Fruit fly (Drosophila melanogaster) whole organism, embryonic: ENCODE results near the gene r-l.
A peak's percentile ranks its signal among the peaks of the same experiment; 100 is the strongest.

Experiments
- Atf3 ChIP-seq: fragments of 200-800 bp; sonication (Bioruptor generic); optimal IDR thresholded peaks from 3 replicates; lab custom pipeline; 2016; ENCODE audit warnings: missing biosample characterization, missing genetic modification characterization
- B-H1 ChIP-seq: fragments of 200-800 bp; sonication (Bioruptor generic); IDR thresholded peaks from 3 replicates; pipeline ENCODE4 v1.3.6; 2022; ENCODE audit warnings: missing biosample characterization, missing genetic modification characterization
- CG1024 ChIP-seq: fragments of 200-800 bp; sonication (Bioruptor generic); IDR thresholded peaks from 2 replicates; pipeline ENCODE4 v1.3.6; 2022; ENCODE audit warnings: missing biosample characterization, missing genetic modification characterization
- CG12236 ChIP-seq: fragments of 200-800 bp; sonication (Bioruptor generic); optimal IDR thresholded peaks from 2 replicates; lab custom pipeline; 2016; ENCODE audit warnings: missing biosample characterization, missing genetic modification characterization
- CG14965 ChIP-seq: fragments of 200-800 bp; sonication (Bioruptor generic); optimal IDR thresholded peaks from 2 replicates; lab custom pipeline; 2016; ENCODE audit warnings: missing biosample characterization, missing genetic modification characterization, borderline replicate concordance
- CG15011 ChIP-seq: fragments of 200-800 bp; sonication (Bioruptor generic); optimal IDR thresholded peaks from 3 replicates; lab custom pipeline; 2018; ENCODE audit warnings: missing biosample characterization, mild to moderate bottlenecking, missing genetic modification characterization
- CG1602 ChIP-seq: fragments of 200-800 bp; sonication (Bioruptor generic); optimal IDR thresholded peaks from 3 replicates; lab custom pipeline; 2016; ENCODE audit warnings: missing biosample characterization, missing genetic modification characterization
- CG16779 ChIP-seq: fragments of 200-800 bp; sonication (Bioruptor generic); IDR thresholded peaks from 2 replicates; pipeline ENCODE4 v1.3.6; 2022; ENCODE audit warnings: missing biosample characterization, missing genetic modification characterization
- CG1792 ChIP-seq: fragments of 200-800 bp; sonication (Bioruptor generic); optimal IDR thresholded peaks from 2 replicates; lab custom pipeline; 2016; ENCODE audit warnings: missing biosample characterization, missing genetic modification characterization
- CG2875 ChIP-seq: fragments of 200-800 bp; sonication (Bioruptor generic); optimal IDR thresholded peaks from 2 replicates; lab custom pipeline; 2017; ENCODE audit warnings: missing biosample characterization, mild to moderate bottlenecking, missing genetic modification characterization, missing genetic modification reagents
- CG3065 ChIP-seq: fragments of 200-800 bp; sonication (Bioruptor generic); optimal IDR thresholded peaks from 2 replicates; lab custom pipeline; 2016; ENCODE audit warnings: missing biosample characterization, missing genetic modification characterization
- CG32532 ChIP-seq: fragments of 200-800 bp; sonication (Bioruptor generic); IDR thresholded peaks from 2 replicates; pipeline ENCODE4 v1.3.6; 2022; ENCODE audit warnings: missing biosample characterization, missing genetic modification characterization
- CG3281 ChIP-seq: fragments of 200-800 bp; sonication (Bioruptor generic); optimal IDR thresholded peaks from 3 replicates; lab custom pipeline; 2017; ENCODE audit warnings: missing biosample characterization, mild to moderate bottlenecking, missing genetic modification characterization
- CG34422 ChIP-seq: fragments of 200-800 bp; sonication (Bioruptor generic); IDR thresholded peaks from 3 replicates; pipeline ENCODE4 v1.3.6; 2022; ENCODE audit warnings: missing biosample characterization, missing genetic modification characterization
- CG3995 ChIP-seq: fragments of 200-800 bp; sonication (Bioruptor generic); optimal IDR thresholded peaks from 3 replicates; lab custom pipeline; 2016; ENCODE audit warnings: missing biosample characterization, missing genetic modification characterization
- CG7987 ChIP-seq: fragments of 200-800 bp; sonication (Bioruptor generic); optimal IDR thresholded peaks from 2 replicates; lab custom pipeline; 2018; ENCODE audit warnings: missing biosample characterization, mild to moderate bottlenecking, missing genetic modification characterization, moderate library complexity
- CG8478 ChIP-seq: fragments of >200 bp; optimal IDR thresholded peaks from 2 replicates; lab custom pipeline; 2018
- CG8924 ChIP-seq: fragments of 200-800 bp; optimal IDR thresholded peaks from 3 replicates; lab custom pipeline; 2019; ENCODE audit warnings: missing biosample characterization, mild to moderate bottlenecking, missing genetic modification characterization, moderate library complexity
- CkIIα-i1 ChIP-seq: fragments of 200-800 bp; sonication (Bioruptor generic); IDR thresholded peaks from 2 replicates; pipeline ENCODE4 v1.3.6; 2022; ENCODE audit warnings: missing biosample characterization, missing genetic modification characterization
- D ChIP-seq, 2 experiments: fragments of 200-800 bp in 1 of 2; fragments of >200 bp in 1 of 2; sonication (Bioruptor generic) in 1 of 2; optimal IDR thresholded peaks; 2 replicates in 1 of 2; 3 replicates in 1 of 2; lab custom pipeline; 2017; ENCODE audit warnings: mild to moderate bottlenecking in 1 of 2, missing biosample characterization in 1 of 2, missing genetic modification characterization in 1 of 2, missing genetic modification reagents in 1 of 2
- Deaf1 ChIP-seq: fragments of 200-800 bp; optimal IDR thresholded peaks from 3 replicates; lab custom pipeline; 2019; ENCODE audit warnings: missing biosample characterization, mild to moderate bottlenecking, missing genetic modification characterization, moderate library complexity
- Dp ChIP-seq: fragments of 200-800 bp; sonication (Bioruptor generic); optimal IDR thresholded peaks from 2 replicates; lab custom pipeline; 2018; ENCODE audit warnings: missing biosample characterization, mild to moderate bottlenecking, missing genetic modification characterization, moderate library complexity
- HHEX ChIP-seq: fragments of 200-800 bp; sonication (Bioruptor generic); optimal IDR thresholded peaks from 3 replicates; lab custom pipeline; 2017; ENCODE audit warnings: missing biosample characterization, mild to moderate bottlenecking, missing genetic modification characterization, missing genetic modification reagents
- Hmx ChIP-seq: fragments of 200-800 bp; sonication (Bioruptor generic); optimal IDR thresholded peaks from 2 replicates; lab custom pipeline; 2016; ENCODE audit warnings: missing biosample characterization, missing genetic modification characterization
- Lhr ChIP-seq: fragments of 200-800 bp; sonication (Bioruptor generic); optimal IDR thresholded peaks from 3 replicates; lab custom pipeline; 2017; ENCODE audit warnings: mild to moderate bottlenecking, missing biosample characterization, missing genetic modification reagents, missing genetic modification characterization
- Mrtf ChIP-seq: fragments of 200-800 bp; sonication (Bioruptor generic); IDR thresholded peaks from 3 replicates; pipeline ENCODE4 v1.3.6; 2022; ENCODE audit warnings: missing biosample characterization, missing genetic modification characterization
- NK7.1 ChIP-seq: fragments of 200-800 bp; sonication (Bioruptor generic); optimal IDR thresholded peaks from 3 replicates; lab custom pipeline; 2016; ENCODE audit warnings: missing biosample characterization, missing genetic modification characterization
- Sin3A ChIP-seq: fragments of >200 bp; optimal IDR thresholded peaks from 2 replicates; lab custom pipeline; 2018
- Six4 ChIP-seq: fragments of 200-800 bp; sonication (Bioruptor generic); optimal IDR thresholded peaks from 2 replicates; lab custom pipeline; 2016; ENCODE audit warnings: missing biosample characterization, missing genetic modification characterization
- Sry-δ ChIP-seq: fragments of 200-800 bp; sonication (Bioruptor generic); optimal IDR thresholded peaks from 2 replicates; lab custom pipeline; 2016; ENCODE audit warnings: missing biosample characterization, missing genetic modification characterization
- btn ChIP-seq: fragments of 200-800 bp; sonication (Bioruptor generic); optimal IDR thresholded peaks from 2 replicates; lab custom pipeline; 2016; ENCODE audit warnings: missing biosample characterization, missing genetic modification characterization
- disco-r ChIP-seq: fragments of 200-800 bp; sonication (Bioruptor generic); optimal IDR thresholded peaks from 2 replicates; lab custom pipeline; 2016; ENCODE audit warnings: missing biosample characterization, missing genetic modification characterization
- en ChIP-seq: fragments of 200-800 bp; sonication (Bioruptor generic); optimal IDR thresholded peaks from 2 replicates; lab custom pipeline; 2016; ENCODE audit warnings: missing biosample characterization, missing genetic modification characterization
- ewg ChIP-seq: fragments of 200-800 bp; sonication (Bioruptor generic); optimal IDR thresholded peaks from 3 replicates; lab custom pipeline; 2017; ENCODE audit warnings: mild to moderate bottlenecking, missing biosample characterization, missing genetic modification reagents, missing genetic modification characterization
- gcm2 ChIP-seq: fragments of 200-800 bp; sonication (Bioruptor generic); optimal IDR thresholded peaks from 2 replicates; lab custom pipeline; 2016; ENCODE audit warnings: missing biosample characterization, missing genetic modification characterization
- hkb ChIP-seq, 2 experiments: fragments of 200-800 bp in 1 of 2; fragments of >200 bp in 1 of 2; sonication (Bioruptor generic) in 1 of 2; IDR thresholded peaks in 1 of 2; optimal IDR thresholded peaks in 1 of 2; 2 replicates each; pipeline versions ENCODE4 v1.3.6 to Lab custom; 2017 to 2022; ENCODE audit warnings: missing biosample characterization in 1 of 2, missing genetic modification characterization in 1 of 2
- inv ChIP-seq: fragments of 200-800 bp; sonication (Bioruptor generic); IDR thresholded peaks from 2 replicates; pipeline ENCODE4 v1.3.6; 2022; ENCODE audit warnings: missing biosample characterization, missing genetic modification characterization; ENCODE audit not compliant: partially characterized antibody
- oc ChIP-seq: fragments of 200-800 bp; sonication (Bioruptor generic); optimal IDR thresholded peaks from 2 replicates; lab custom pipeline; 2018; ENCODE audit warnings: missing biosample characterization, mild to moderate bottlenecking, missing genetic modification characterization, moderate library complexity
- p53 ChIP-seq: fragments of 200-800 bp; sonication (Bioruptor generic); optimal IDR thresholded peaks from 2 replicates; lab custom pipeline; 2016; ENCODE audit warnings: missing biosample characterization, missing genetic modification characterization
- phol ChIP-seq: fragments of 200-800 bp; sonication (Bioruptor generic); optimal IDR thresholded peaks from 3 replicates; lab custom pipeline; 2018; ENCODE audit warnings: missing biosample characterization, mild to moderate bottlenecking, missing genetic modification characterization, moderate library complexity
- pros ChIP-seq: fragments of 200-800 bp; sonication (Bioruptor generic); optimal IDR thresholded peaks from 3 replicates; lab custom pipeline; 2019; ENCODE audit warnings: missing biosample characterization, mild to moderate bottlenecking, missing genetic modification characterization, moderate library complexity
- repo ChIP-seq: fragments of 200-800 bp; sonication (Bioruptor generic); optimal IDR thresholded peaks from 2 replicates; lab custom pipeline; 2016; ENCODE audit warnings: missing biosample characterization, missing genetic modification characterization
- salm ChIP-seq: fragments of 200-800 bp; sonication (Bioruptor generic); optimal IDR thresholded peaks from 2 replicates; lab custom pipeline; 2018; ENCODE audit warnings: missing biosample characterization, mild to moderate bottlenecking, missing genetic modification characterization
- slp2 ChIP-seq: fragments of 200-800 bp; sonication (Bioruptor generic); optimal IDR thresholded peaks from 2 replicates; lab custom pipeline; 2016; ENCODE audit warnings: missing biosample characterization, missing genetic modification characterization
- tll ChIP-seq, 2 experiments: fragments of 200-800 bp in 1 of 2; fragments of >200 bp in 1 of 2; sonication (Bioruptor generic) in 1 of 2; optimal IDR thresholded peaks; 2 replicates each; lab custom pipeline; 2017 to 2019; ENCODE audit warnings: missing biosample characterization in 2 of 2, missing genetic modification characterization in 2 of 2, mild to moderate bottlenecking in 1 of 2, moderate library complexity in 1 of 2
- toy ChIP-seq: fragments of 200-800 bp; sonication (Bioruptor generic); IDR thresholded peaks from 2 replicates; pipeline ENCODE4 v1.3.6; 2022; ENCODE audit warnings: missing biosample characterization, missing genetic modification characterization
- tx ChIP-seq: fragments of 200-800 bp; sonication (Bioruptor generic); optimal IDR thresholded peaks from 2 replicates; lab custom pipeline; 2016; ENCODE audit warnings: missing biosample characterization, missing genetic modification characterization
- unpg ChIP-seq: fragments of 200-800 bp; sonication (Bioruptor generic); optimal IDR thresholded peaks from 3 replicates; lab custom pipeline; 2018; ENCODE audit warnings: missing biosample characterization, mild to moderate bottlenecking, missing genetic modification characterization, moderate library complexity
- wdn ChIP-seq: fragments of 200-800 bp; sonication (Bioruptor generic); IDR thresholded peaks from 2 replicates; pipeline ENCODE4 v1.3.6; 2022; ENCODE audit warnings: missing biosample characterization, missing genetic modification characterization
- yki ChIP-seq: fragments of >200 bp; optimal IDR thresholded peaks from 3 replicates; lab custom pipeline; 2018

The r-l gene

DNA sequence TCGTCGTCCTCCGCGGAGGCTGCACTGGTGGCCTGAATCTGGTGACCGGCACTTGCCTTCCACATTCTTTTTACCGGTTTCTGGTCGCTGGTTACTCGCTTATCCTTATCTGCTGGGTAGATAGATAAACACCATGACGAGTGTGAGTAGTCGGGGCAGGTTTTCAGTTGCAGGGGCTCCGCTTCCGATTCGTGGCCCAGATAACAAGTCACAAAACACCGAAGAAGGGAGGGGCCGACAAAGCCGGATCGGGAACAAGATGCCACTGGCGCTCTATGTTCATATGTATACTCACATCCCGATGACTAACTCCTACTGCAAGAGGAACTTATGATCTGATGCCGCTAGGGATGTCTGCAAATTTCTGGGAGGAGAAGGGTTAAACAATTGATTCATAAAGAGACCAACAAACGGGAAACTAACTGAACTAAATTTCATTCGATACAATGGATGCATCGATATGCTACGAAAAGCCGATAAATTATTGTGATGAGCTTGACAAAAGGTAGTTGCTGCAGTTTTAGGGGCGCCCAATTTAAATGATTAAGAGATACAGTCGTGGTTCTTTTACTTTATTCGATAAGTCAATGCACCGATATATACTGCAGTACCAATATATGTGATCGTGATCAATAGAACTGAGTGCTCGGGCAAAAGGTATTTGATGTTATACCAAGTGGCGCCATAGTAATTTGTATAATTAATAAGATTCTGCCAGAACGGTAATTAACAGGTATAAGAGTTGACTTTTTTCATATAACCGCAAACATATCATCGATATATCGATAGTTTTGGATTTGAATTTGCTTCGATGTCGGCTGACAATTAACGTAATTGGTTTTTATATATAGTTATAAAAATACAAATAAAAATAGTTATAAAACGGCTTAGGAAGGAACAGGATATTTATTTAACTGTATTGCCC, 8.9 kb downstream of the r-l start, which contains the start of gene Cortactin (continued):
- no peak for TF ChIP-seq CG14965 (GFP tag; lab: Kevin White, UChicago)
- peak; percentile 90 for TF ChIP-seq CG3995 (GFP tag; lab: Kevin White, UChicago)
- no peak for TF ChIP-seq CG2875 (GFP tag; lab: Kevin White, UChicago)
- TF ChIP-seq CG1024 (GFP tag; lab: Robert Waterston, UW) = no peak
- TF ChIP-seq HHEX (GFP tag; lab: Kevin White, UChicago) = no peak
- peak; percentile 83 for TF ChIP-seq inv
- no peak for TF ChIP-seq ewg (GFP tag; lab: Kevin White, UChicago)
- TF ChIP-seq wdn (GFP tag; lab: Robert Waterston, UW) = no peak
- TF ChIP-seq oc (tag; lab: Kevin White, UChicago) = no peak
- no peak for TF ChIP-seq Sin3A (lab: Kevin White, UChicago)
- TF ChIP-seq CG32532 = no peak
- TF ChIP-seq CkIIα-i1 (GFP tag; lab: Robert Waterston, UW) = no peak
- TF ChIP-seq salm (tag; lab: Kevin White, UChicago) = no peak
- TF ChIP-seq disco-r (GFP tag; lab: Kevin White, UChicago) = no peak
- TF ChIP-seq D (optimal IDR thresholded peaks at IDR 0.05; lab: Kevin White, UChicago) = no peak
- TF ChIP-seq D (GFP tag; optimal IDR thresholded peaks at IDR 0.05; lab: Kevin White, UChicago) = no peak
- no peak for TF ChIP-seq repo (GFP tag; lab: Kevin White, UChicago)
- TF ChIP-seq slp2 (GFP tag; lab: Kevin White, UChicago) = no peak
- no peak for TF ChIP-seq Six4 (GFP tag; lab: Kevin White, UChicago)
- no peak for TF ChIP-seq CG1602 (GFP tag; lab: Kevin White, UChicago)
- peak; percentile 84 for TF ChIP-seq Sry-δ (GFP tag; lab: Kevin White, UChicago)
- TF ChIP-seq CG7987 = no peak
- TF ChIP-seq CG3281 (GFP tag; lab: Kevin White, UChicago) = no peak
- TF ChIP-seq Deaf1 (tag; lab: Kevin White, UChicago) = peak; percentile 75
- peak; percentile 39; the same call in 1 of the 3 replicates for TF ChIP-seq CG34422 (GFP tag; lab: Robert Waterston, UW)
- no peak for TF ChIP-seq tx (GFP tag; lab: Kevin White, UChicago)
- TF ChIP-seq CG12236 (GFP tag; lab: Kevin White, UChicago) = no peak
- TF ChIP-seq CG15011 (GFP tag; lab: Kevin White, UChicago) = no peak
- TF ChIP-seq tll (GFP tag; optimal IDR thresholded peaks at IDR 0.05; lab: Kevin White, UChicago) = peak in 1 of 2 experiments; percentile 37
- no peak for TF ChIP-seq CG8478 (lab: Kevin White, UChicago)
- peak; percentile 99 for TF ChIP-seq Dp (GFP tag; lab: Kevin White, UChicago)
- TF ChIP-seq NK7.1 (GFP tag; lab: Kevin White, UChicago) = no peak
- TF ChIP-seq phol (tag; lab: Kevin White, UChicago) = peak; percentile 32
- no peak for TF ChIP-seq CG16779
- TF ChIP-seq Atf3 = no peak
- TF ChIP-seq CG8924 = no peak
- TF ChIP-seq pros (GFP tag; lab: Kevin White, UChicago) = no peak
- no peak for TF ChIP-seq en (GFP tag; lab: Kevin White, UChicago)
- no peak for TF ChIP-seq B-H1 (GFP tag; lab: Robert Waterston, UW)
- no peak for TF ChIP-seq gcm2
- TF ChIP-seq Lhr = peak; percentile 9
- no peak for TF ChIP-seq CG1792 (GFP tag; lab: Kevin White, UChicago)
- TF ChIP-seq hkb (optimal IDR thresholded peaks at IDR 0.05; lab: Kevin White, UChicago) = no peak
- TF ChIP-seq hkb (GFP tag; IDR thresholded peaks at IDR 0.05; lab: Robert Waterston, UW) = no peak
- no peak for TF ChIP-seq Mrtf (GFP tag; lab: Robert Waterston, UW)
- TF ChIP-seq btn (GFP tag; lab: Kevin White, UChicago) = no peak
- no peak for TF ChIP-seq p53
- no peak for TF ChIP-seq unpg (GFP tag; lab: Kevin White, UChicago)
- no peak for TF ChIP-seq CG3065 (GFP tag; lab: Kevin White, UChicago)
- no peak for TF ChIP-seq Hmx (GFP tag; lab: Kevin White, UChicago)
- TF ChIP-seq yki (lab: Kevin White, UChicago) = no peak
- no peak for TF ChIP-seq toy (GFP tag; lab: Robert Waterston, UW)
